Fruit fly (Drosophila melanogaster): Measurements from ENCODE around the gene RluA-2.

RluA-2 gene

DNA sequence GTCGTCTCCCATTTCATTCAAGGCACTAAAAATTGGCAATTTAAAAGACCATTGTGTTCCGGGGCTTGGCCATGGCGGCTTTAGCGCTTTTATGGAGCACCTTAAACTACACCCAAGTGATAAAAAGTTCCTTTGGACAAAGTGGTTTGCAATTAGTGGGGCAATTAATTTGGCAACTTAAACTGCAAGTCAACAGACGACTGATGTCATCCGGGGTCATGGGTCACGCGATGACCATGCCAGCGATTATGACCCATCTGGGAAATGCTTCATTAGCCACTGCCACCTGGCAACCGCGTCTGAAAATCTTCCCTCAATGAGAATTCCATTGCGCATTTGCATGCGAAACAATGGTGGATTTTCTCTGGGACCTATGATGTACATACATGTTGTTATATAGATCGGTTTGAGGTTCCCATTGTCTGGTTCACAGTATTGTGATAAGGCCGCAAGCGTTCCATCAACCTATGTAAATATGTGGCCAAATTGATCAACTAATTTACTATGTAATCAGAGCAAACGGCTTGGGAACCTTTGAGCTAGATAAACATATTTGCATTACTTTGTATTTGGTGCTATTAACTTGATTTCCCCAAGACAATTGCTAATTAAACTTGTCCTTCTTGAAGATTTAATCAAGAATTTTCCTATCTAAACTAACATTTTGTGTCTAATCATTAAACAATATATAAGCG lies 20.4 kb downstream of the RluA-2 start:
- TF ChIP-seq CG12605 (GFP tag; IDR thresholded peaks at IDR 0.05): no peak
- no peak for TF ChIP-seq CG8159 (tag; optimal IDR thresholded peaks at IDR 0.05)
- TF ChIP-seq CG9948 (tag; optimal IDR thresholded peaks at IDR 0.05): no peak
- no peak for TF ChIP-seq rn (GFP tag; IDR thresholded peaks at IDR 0.05)
- no peak for TF ChIP-seq CG13204 (GFP tag; optimal IDR thresholded peaks at IDR 0.05)
- TF ChIP-seq CG8301 (tag; optimal IDR thresholded peaks at IDR 0.05): no peak
- TF ChIP-seq CG10348 (GFP tag; IDR thresholded peaks at IDR 0.05): no peak
- TF ChIP-seq Ets98B (GFP tag; IDR thresholded peaks at IDR 0.05): no peak
- no peak for TF ChIP-seq Pif1B (GFP tag; optimal IDR thresholded peaks at IDR 0.05)
- TF ChIP-seq CG15710 (tag; optimal IDR thresholded peaks at IDR 0.05): no peak
- no peak for TF ChIP-seq CG34367 (tag; optimal IDR thresholded peaks at IDR 0.05)
- no peak for TF ChIP-seq Snoo (tag; optimal IDR thresholded peaks at IDR 0.05)
- no peak for TF ChIP-seq CG32121 (GFP tag; IDR thresholded peaks at IDR 0.05)
- TF ChIP-seq CG4496 (GFP tag; IDR thresholded peaks at IDR 0.05): no peak
- no peak for TF ChIP-seq EcR (GFP tag; optimal IDR thresholded peaks at IDR 0.05)

DNA sequence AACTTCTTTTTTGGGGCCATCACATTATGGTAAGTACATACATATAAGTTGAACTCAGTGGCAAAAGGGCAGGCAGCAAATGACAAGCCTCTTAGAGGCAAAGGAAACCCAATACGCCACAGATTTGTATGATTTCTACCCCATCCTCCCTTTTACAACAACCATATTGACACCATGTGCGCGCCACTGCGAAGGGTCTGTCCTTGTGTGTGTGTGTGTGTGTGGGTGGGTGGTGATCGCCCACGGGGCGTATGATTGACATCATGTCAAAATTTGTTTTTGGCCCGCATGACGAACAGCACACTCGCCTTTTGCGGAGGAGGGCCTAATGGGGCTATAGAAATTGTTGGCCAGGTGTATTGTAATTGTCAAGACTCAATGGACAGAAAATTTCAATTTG lies 22.7 kb downstream of the RluA-2 start:
- TF ChIP-seq gl (tag; optimal IDR thresholded peaks at IDR 0.05) (no peak), Pif1A (GFP tag; optimal IDR thresholded peaks at IDR 0.05) (no peak), Snoo (tag; optimal IDR thresholded peaks at IDR 0.05) (no peak), fd96Ca (GFP tag; IDR thresholded peaks at IDR 0.05) (no peak), EcR (GFP tag; optimal IDR thresholded peaks at IDR 0.05) (no peak), CG13204 (GFP tag; optimal IDR thresholded peaks at IDR 0.05) (no peak), CG4496 (GFP tag; IDR thresholded peaks at IDR 0.05) (no peak), CG9948 (tag; optimal IDR thresholded peaks at IDR 0.05) (no peak), CG34367 (tag; optimal IDR thresholded peaks at IDR 0.05) (no peak), CG12605 (GFP tag; IDR thresholded peaks at IDR 0.05) (no peak), CG32121 (GFP tag; IDR thresholded peaks at IDR 0.05) (no peak), Pif1B (GFP tag; optimal IDR thresholded peaks at IDR 0.05) (no peak), D1 (tag; optimal IDR thresholded peaks at IDR 0.05) (no peak), CG8301 (tag; optimal IDR thresholded peaks at IDR 0.05) (no peak), CG15710 (tag; optimal IDR thresholded peaks at IDR 0.05) (no peak), Ets98B (GFP tag; IDR thresholded peaks at IDR 0.05) (no peak)

DNA sequence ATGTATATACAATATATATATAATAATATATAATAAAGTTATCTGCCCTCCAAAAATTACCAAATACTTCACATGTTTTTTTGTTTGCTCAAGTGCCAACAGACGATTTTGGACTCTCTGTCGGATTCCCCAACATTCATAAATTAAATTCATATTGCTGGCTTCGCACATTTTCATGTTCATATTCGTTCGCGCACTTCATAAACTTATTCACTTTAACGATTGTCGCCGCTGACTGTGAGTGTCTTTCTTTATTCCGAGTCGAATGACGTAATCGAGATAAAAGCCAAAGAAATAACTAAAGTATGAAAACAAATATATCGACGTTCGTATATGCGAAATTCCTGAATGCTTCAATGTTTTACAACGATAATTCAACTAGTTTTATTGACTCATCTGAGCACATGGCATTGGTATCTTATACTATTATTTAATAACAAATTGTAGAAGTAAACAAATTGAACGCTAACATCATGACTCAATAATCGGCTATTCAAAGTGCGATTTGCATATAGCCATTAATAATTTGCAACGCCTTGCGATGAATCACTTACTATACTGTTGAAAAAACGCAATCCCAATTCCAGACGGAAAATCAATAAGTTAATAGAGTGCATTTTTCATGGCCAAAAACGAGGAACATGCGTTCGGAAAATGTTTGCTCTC lies 23.6 kb downstream of the RluA-2 start:
- TF ChIP-seq CG32121 (GFP tag; IDR thresholded peaks at IDR 0.05): no peak
- TF ChIP-seq rn (GFP tag; IDR thresholded peaks at IDR 0.05): no peak
- no peak for TF ChIP-seq gl (tag; optimal IDR thresholded peaks at IDR 0.05)
- TF ChIP-seq Pif1B (GFP tag; optimal IDR thresholded peaks at IDR 0.05): no peak
- TF ChIP-seq CG34367 (tag; optimal IDR thresholded peaks at IDR 0.05): no peak
- no peak for TF ChIP-seq CG15710 (tag; optimal IDR thresholded peaks at IDR 0.05)
- TF ChIP-seq CG12605 (GFP tag; IDR thresholded peaks at IDR 0.05): no peak
- no peak for TF ChIP-seq CG8301 (tag; optimal IDR thresholded peaks at IDR 0.05)
- TF ChIP-seq EcR (GFP tag; optimal IDR thresholded peaks at IDR 0.05): no peak
- TF ChIP-seq CG4496 (GFP tag; IDR thresholded peaks at IDR 0.05): no peak
- TF ChIP-seq fd96Ca (GFP tag; IDR thresholded peaks at IDR 0.05): no peak
- TF ChIP-seq CG10348 (GFP tag; IDR thresholded peaks at IDR 0.05): no peak
- TF ChIP-seq Snoo (tag; optimal IDR thresholded peaks at IDR 0.05): no peak

DNA sequence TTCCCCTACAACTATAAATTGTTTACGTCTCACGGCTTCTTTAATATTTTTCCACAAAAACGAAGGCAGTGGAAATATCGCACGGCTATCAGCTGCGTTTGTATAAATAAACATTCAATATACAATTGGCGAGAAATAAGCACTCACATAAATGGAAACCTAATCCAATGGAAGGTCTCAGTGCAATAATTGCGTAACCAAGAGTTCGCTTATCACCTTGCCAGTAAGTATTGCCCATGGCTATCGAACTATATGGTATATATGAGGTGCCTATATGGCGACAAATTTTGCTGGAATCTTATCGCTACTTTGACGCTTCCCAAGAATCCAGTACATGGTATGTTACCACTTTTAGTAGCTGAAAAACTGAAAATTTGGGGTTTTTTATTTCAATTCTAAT lies 25.4 kb downstream of the RluA-2 start:
- TF ChIP-seq CG4496 (GFP tag; IDR thresholded peaks at IDR 0.05): no peak
- TF ChIP-seq gl (tag; optimal IDR thresholded peaks at IDR 0.05): no peak
- TF ChIP-seq Ets98B (GFP tag; IDR thresholded peaks at IDR 0.05): no peak
- TF ChIP-seq CG12605 (GFP tag; IDR thresholded peaks at IDR 0.05): no peak
- no peak for TF ChIP-seq CG17806 (tag; optimal IDR thresholded peaks at IDR 0.05)
- TF ChIP-seq CG10348 (GFP tag; IDR thresholded peaks at IDR 0.05): no peak
- no peak for TF ChIP-seq CG34367 (tag; optimal IDR thresholded peaks at IDR 0.05)
- no peak for TF ChIP-seq fd96Ca (GFP tag; IDR thresholded peaks at IDR 0.05)
- TF ChIP-seq CG8159 (tag; optimal IDR thresholded peaks at IDR 0.05): no peak
- TF ChIP-seq CG32121 (GFP tag; IDR thresholded peaks at IDR 0.05): no peak
- TF ChIP-seq CG15710 (tag; optimal IDR thresholded peaks at IDR 0.05): no peak
- no peak for TF ChIP-seq CG9948 (tag; optimal IDR thresholded peaks at IDR 0.05)
- TF ChIP-seq Pif1A (GFP tag; optimal IDR thresholded peaks at IDR 0.05): no peak
- TF ChIP-seq EcR (GFP tag; optimal IDR thresholded peaks at IDR 0.05): no peak
- TF ChIP-seq rn (GFP tag; IDR thresholded peaks at IDR 0.05): no peak
- TF ChIP-seq Snoo (tag; optimal IDR thresholded peaks at IDR 0.05): no peak
- TF ChIP-seq D1 (tag; optimal IDR thresholded peaks at IDR 0.05): no peak
- no peak for TF ChIP-seq CG13204 (GFP tag; optimal IDR thresholded peaks at IDR 0.05)
- no peak for TF ChIP-seq Pif1B (GFP tag; optimal IDR thresholded peaks at IDR 0.05)
- no peak for TF ChIP-seq CG14655 (GFP tag; optimal IDR thresholded peaks at IDR 0.05)

DNA sequence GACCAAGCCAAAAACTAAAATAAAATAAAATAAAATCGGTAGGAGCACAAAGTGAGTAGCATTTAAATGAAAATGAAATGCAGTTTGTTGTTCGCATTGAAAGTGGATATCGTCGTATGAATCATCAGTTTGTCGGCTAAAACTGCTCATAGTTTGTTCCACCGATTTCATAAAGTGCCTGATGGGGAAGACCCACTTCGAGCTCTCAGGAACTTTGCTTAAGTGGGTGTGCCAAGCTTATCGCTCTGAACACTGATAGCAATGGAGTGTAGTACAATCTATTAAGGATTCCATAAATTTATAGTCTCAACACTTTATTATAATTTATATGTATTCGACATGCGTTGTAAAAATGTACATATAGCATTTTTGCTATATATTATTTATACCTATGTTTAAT lies 26.0 kb downstream of the RluA-2 start:
- TF ChIP-seq CG15710 (tag; optimal IDR thresholded peaks at IDR 0.05) (no peak), CG12605 (GFP tag; IDR thresholded peaks at IDR 0.05) (0 out of 2 replicates have a peak, but pooled peaks have one; percentile 10), D1 (tag; optimal IDR thresholded peaks at IDR 0.05) (no peak), rn (GFP tag; IDR thresholded peaks at IDR 0.05) (no peak)
